Worm (Caenorhabditis elegans) whole organism, young adult: Measurements from ENCODE around the gene ptr-25.

Experiments used
- ama-1 ChIP-seq, 3 experiments: fragments of 150-350 bp in 1 of 3; sonication (generic microtip) in 2 of 3; optimal IDR thresholded peaks; 2 replicates each; lab custom pipeline; 2014 to 2018; ENCODE audit warnings: missing biosample characterization in 2 of 3, missing genetic modification characterization in 2 of 3, missing genetic modification reagents in 2 of 3
- ets-4 ChIP-seq: fragments of 200-800 bp; sonication (Bioruptor generic); optimal IDR thresholded peaks from 2 replicates; lab custom pipeline; 2018; ENCODE audit warnings: mild to moderate bottlenecking, missing genetic modification characterization, missing compliant biosample characterization
- fkh-3 ChIP-seq: sonication (generic microtip); optimal IDR thresholded peaks from 2 replicates; lab custom pipeline; 2016; ENCODE audit warnings: mild to moderate bottlenecking, missing genetic modification characterization, missing compliant biosample characterization
- him-1 ChIP-seq: sonication (generic microtip); optimal IDR thresholded peaks from 2 replicates; lab custom pipeline; 2016; ENCODE audit warnings: missing genotype, missing genetic modification reagents, missing genetic modification characterization, missing compliant biosample characterization
- mxl-1 ChIP-seq: sonication (generic microtip); optimal IDR thresholded peaks from 2 replicates; lab custom pipeline; 2016; ENCODE audit warnings: missing genetic modification characterization, missing compliant biosample characterization
- pha-4 ChIP-seq: fragments of 150-350 bp; sonication (generic microtip); optimal IDR thresholded peaks from 2 replicates; lab custom pipeline; 2014; ENCODE audit warnings: missing biosample characterization, missing genetic modification reagents, missing genetic modification characterization
- rpc-1 ChIP-seq, 2 experiments: fragments of 150-350 bp in 1 of 2; sonication (generic microtip) in 1 of 2; optimal IDR thresholded peaks; 2 replicates each; lab custom pipeline; 2014 to 2018; ENCODE audit warnings: missing biosample characterization in 1 of 2, missing genetic modification characterization in 1 of 2, missing genetic modification reagents in 1 of 2, missing genotype in 1 of 2
- tbx-9 ChIP-seq: sonication (generic microtip); optimal IDR thresholded peaks from 2 replicates; lab custom pipeline; 2016; ENCODE audit warnings: borderline replicate concordance, missing genetic modification characterization, inconsistent platforms, missing compliant biosample characterization
- unc-130 ChIP-seq: sonication (generic microtip); optimal IDR thresholded peaks from 2 replicates; lab custom pipeline; 2016; ENCODE audit warnings: missing genetic modification reagents, missing genetic modification characterization, missing compliant biosample characterization
- unc-62 ChIP-seq: fragments of 150-350 bp; optimal IDR thresholded peaks from 2 replicates; lab custom pipeline; 2014; ENCODE audit warnings: missing biosample characterization, missing genetic modification reagents, missing genetic modification characterization
- zfh-2 ChIP-seq: fragments of 200-800 bp; sonication (Bioruptor generic); conservative IDR thresholded peaks from 2 replicates; pipeline ENCODE4 v1.3.6; 2022; ENCODE audit warnings: missing genetic modification reagents, missing genetic modification characterization, missing compliant biosample characterization
- ztf-25 ChIP-seq: fragments of 200-800 bp; sonication (Bioruptor generic); IDR thresholded peaks from 2 replicates; pipeline ENCODE4 v1.3.6; 2022; ENCODE audit warnings: missing genetic modification reagents, missing genetic modification characterization, missing compliant biosample characterization

DNA sequence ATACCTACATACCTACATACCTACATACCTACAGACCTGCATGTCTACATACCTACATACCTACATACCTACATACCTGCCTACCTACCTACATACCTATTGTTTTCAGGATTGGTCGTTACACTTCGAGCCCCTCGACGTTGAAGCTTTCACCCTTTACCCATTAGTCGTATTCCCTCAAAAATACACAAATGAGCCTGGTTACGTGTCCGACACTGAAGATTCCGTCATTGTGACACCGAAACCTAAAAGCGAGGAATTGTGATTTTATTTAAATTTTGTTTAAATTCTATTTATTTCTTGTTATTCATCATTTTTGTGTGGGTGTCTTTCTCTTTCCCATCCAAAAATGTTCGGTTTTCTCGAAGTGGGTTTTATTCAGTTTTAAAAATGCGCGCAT, 8.7 kb upstream of the ptr-25 start, which contains the start of gene D2045.7:
- TF ChIP-seq ets-4 (GFP tag; lab: Kevin White, UChicago) = no peak
- no peak for TF ChIP-seq fkh-3 (tag; lab: Kevin White, UChicago)
- TF ChIP-seq rpc-1 (optimal IDR thresholded peaks at IDR 0.05; lab: Kevin White, UChicago) = no peak
- no peak for TF ChIP-seq rpc-1 (tag; optimal IDR thresholded peaks at IDR 0.05; lab: Kevin White, UChicago)
- no peak for TF ChIP-seq mxl-1 (tag; lab: Kevin White, UChicago)
- no peak for TF ChIP-seq zfh-2 (GFP tag; lab: Robert Waterston, UW)
- TF ChIP-seq unc-62 (GFP tag; lab: Kevin White, UChicago) = no peak
- no peak for TF ChIP-seq ztf-25 (GFP tag; lab: Robert Waterston, UW)
- TF ChIP-seq ama-1 (optimal IDR thresholded peaks at IDR 0.05; lab: Kevin White, UChicago) = no peak
- no peak for TF ChIP-seq ama-1 (GFP tag; optimal IDR thresholded peaks at IDR 0.05; lab: Kevin White, UChicago)
- no peak for TF ChIP-seq unc-130 (GFP tag; lab: Kevin White, UChicago)
- TF ChIP-seq tbx-9 (tag; lab: Kevin White, UChicago) = no peak
- no peak for TF ChIP-seq him-1 (tag; lab: Kevin White, UChicago)
- TF ChIP-seq pha-4 = no peak
